Worm (Caenorhabditis elegans) whole organism, young adult: ENCODE data around the gene cdc-14.

Experiments
- B0261.1 ChIP-seq: sonication (generic microtip); optimal IDR thresholded peaks from 2 replicates; lab custom pipeline; 2016; ENCODE audit warnings: mild to moderate bottlenecking, missing genetic modification characterization, moderate library complexity, missing compliant biosample characterization
- D2030.7 ChIP-seq: fragments of 200-800 bp; sonication (Bioruptor generic); IDR thresholded peaks from 2 replicates; pipeline ENCODE4 v1.3.6; 2022; ENCODE audit warnings: missing genetic modification reagents, missing genetic modification characterization, missing compliant biosample characterization
- akir-1 ChIP-seq: fragments of 200-800 bp; sonication (Bioruptor generic); optimal IDR thresholded peaks from 2 replicates; lab custom pipeline; 2018; ENCODE audit warnings: mild to moderate bottlenecking, missing genetic modification characterization, moderate library complexity, missing compliant biosample characterization
- ceh-27 ChIP-seq: fragments of 200-800 bp; sonication (Bioruptor generic); optimal IDR thresholded peaks from 2 replicates; lab custom pipeline; 2018; ENCODE audit warnings: mild to moderate bottlenecking, missing genetic modification characterization, moderate library complexity, missing compliant biosample characterization
- ets-4 ChIP-seq: fragments of 200-800 bp; sonication (Bioruptor generic); optimal IDR thresholded peaks from 2 replicates; lab custom pipeline; 2018; ENCODE audit warnings: mild to moderate bottlenecking, missing genetic modification characterization, missing compliant biosample characterization
- fkh-3 ChIP-seq: sonication (generic microtip); optimal IDR thresholded peaks from 2 replicates; lab custom pipeline; 2016; ENCODE audit warnings: mild to moderate bottlenecking, missing genetic modification characterization, missing compliant biosample characterization
- mcd-1 ChIP-seq: fragments of 200-800 bp; sonication (Bioruptor generic); IDR thresholded peaks from 2 replicates; pipeline ENCODE4 v1.3.6; 2022; ENCODE audit warnings: missing genetic modification reagents, missing genetic modification characterization, missing compliant biosample characterization
- mxl-1 ChIP-seq: sonication (generic microtip); optimal IDR thresholded peaks from 2 replicates; lab custom pipeline; 2016; ENCODE audit warnings: missing genetic modification characterization, missing compliant biosample characterization
- nfya-1 ChIP-seq: sonication (generic microtip); optimal IDR thresholded peaks from 2 replicates; lab custom pipeline; 2017; ENCODE audit warnings: antibody characterized with exemption, missing compliant biosample characterization, missing genetic modification characterization, borderline replicate concordance; ENCODE audit not compliant: insufficient read depth
- pha-4 ChIP-seq: fragments of 150-350 bp; sonication (generic microtip); optimal IDR thresholded peaks from 2 replicates; lab custom pipeline; 2014; ENCODE audit warnings: missing biosample characterization, missing genetic modification reagents, missing genetic modification characterization
- unc-130 ChIP-seq: sonication (generic microtip); optimal IDR thresholded peaks from 2 replicates; lab custom pipeline; 2016; ENCODE audit warnings: missing genetic modification reagents, missing genetic modification characterization, missing compliant biosample characterization
- xnd-1 ChIP-seq: sonication (generic microtip); optimal IDR thresholded peaks from 2 replicates; lab custom pipeline; 2016; ENCODE audit warnings: missing genotype, missing genetic modification reagents, missing genetic modification characterization, missing compliant biosample characterization

DNA sequence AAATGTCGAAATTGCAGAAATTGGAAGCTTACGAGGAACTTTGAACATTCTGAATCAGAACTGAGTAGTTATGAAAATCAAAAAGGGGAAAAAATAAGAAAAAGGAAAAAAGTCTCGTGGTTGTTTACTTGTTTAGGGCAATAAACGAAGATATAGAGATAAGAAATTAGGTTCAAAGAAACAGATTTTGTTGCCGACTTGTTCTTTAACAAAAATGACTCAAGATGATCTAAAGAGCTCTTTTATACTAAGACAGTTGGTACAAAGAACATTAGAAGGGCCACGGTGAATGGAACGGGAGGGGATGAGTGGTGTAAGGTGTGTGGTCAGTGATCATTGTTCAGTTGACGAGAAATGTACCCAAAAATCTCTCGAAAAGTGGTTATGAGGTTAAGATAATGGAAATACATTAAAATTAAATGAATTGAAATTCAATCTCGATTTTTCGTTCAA lies 45.8 kb downstream of the cdc-14 start, which contains the start of gene acdh-2:
- no peak for TF ChIP-seq akir-1 (GFP tag; lab: Kevin White, UChicago)
- no peak for TF ChIP-seq D2030.7
- TF ChIP-seq pha-4 (tag; lab: Kevin White, UChicago): no peak
- no peak for TF ChIP-seq mxl-1 (tag; lab: Kevin White, UChicago)
- TF ChIP-seq unc-130: no peak
- no peak for TF ChIP-seq ets-4
- no peak for TF ChIP-seq fkh-3
- TF ChIP-seq mcd-1: no peak
- TF ChIP-seq xnd-1: no peak
- no peak for TF ChIP-seq nfya-1 (tag; lab: Kevin White, UChicago)
- no peak for TF ChIP-seq B0261.1
- TF ChIP-seq ceh-27: no peak
